Fruit fly (Drosophila melanogaster): Measurements from ENCODE around the gene CG3008.

dm6 chr2L:4865400-4865799, 17.7 kb upstream of the CG3008 start:
- TF ChIP-seq OdsH (GFP tag; optimal IDR thresholded peaks at IDR 0.05) (no peak), Hr78 (GFP tag; optimal IDR thresholded peaks at IDR 0.05) (no peak), psq (GFP tag; optimal IDR thresholded peaks at IDR 0.05) (no peak), CrebA (GFP tag; optimal IDR thresholded peaks at IDR 0.05; ENCODE audit: borderline replicate concordance) (no peak), Myc (optimal IDR thresholded peaks at IDR 0.05) (no peak), Abd-B (GFP tag; optimal IDR thresholded peaks at IDR 0.05) (no peak), Jra (GFP tag; optimal IDR thresholded peaks at IDR 0.05) (no peak)

Measured in whole organism, wandering third instar larva.